Fruit fly (Drosophila melanogaster) whole organism, embryonic: Measurements from ENCODE around the gene Fife.

ENCODE experiments used
- B-H2 ChIP-seq: fragments of 200-800 bp; sonication (Bioruptor generic); optimal IDR thresholded peaks from 2 replicates; lab custom pipeline; 2018; ENCODE audit warnings: missing biosample characterization, mild to moderate bottlenecking, missing genetic modification characterization
- CG10209 ChIP-seq: fragments of 200-800 bp; sonication (Bioruptor generic); optimal IDR thresholded peaks from 3 replicates; lab custom pipeline; 2017; ENCODE audit warnings: missing biosample characterization, mild to moderate bottlenecking, missing genetic modification characterization, missing genetic modification reagents
- CG10366 ChIP-seq: fragments of 200-800 bp; sonication (Bioruptor generic); IDR thresholded peaks from 2 replicates; pipeline ENCODE4 v1.3.6; 2022; ENCODE audit warnings: missing biosample characterization, missing genetic modification characterization
- CG10431 ChIP-seq: fragments of 200-800 bp; sonication (Bioruptor generic); optimal IDR thresholded peaks from 3 replicates; lab custom pipeline; 2018; ENCODE audit warnings: missing biosample characterization, mild to moderate bottlenecking, missing genetic modification characterization
- CG11504 ChIP-seq: fragments of 200-800 bp; sonication (Bioruptor generic); optimal IDR thresholded peaks from 3 replicates; lab custom pipeline; 2019; ENCODE audit warnings: missing biosample characterization, mild to moderate bottlenecking, missing genetic modification characterization, moderate library complexity
- CG11723 ChIP-seq: fragments of 200-800 bp; sonication (Bioruptor generic); optimal IDR thresholded peaks from 2 replicates; lab custom pipeline; 2017; ENCODE audit warnings: missing biosample characterization, mild to moderate bottlenecking, missing genetic modification characterization
- CG12155 ChIP-seq: fragments of 200-800 bp; sonication (Bioruptor generic); optimal IDR thresholded peaks from 3 replicates; lab custom pipeline; 2016; ENCODE audit warnings: missing biosample characterization, missing genetic modification characterization
- CG13775 ChIP-seq: fragments of 200-800 bp; sonication (Bioruptor generic); optimal IDR thresholded peaks from 3 replicates; lab custom pipeline; 2017; ENCODE audit warnings: missing biosample characterization, mild to moderate bottlenecking, missing genetic modification characterization
- CG18476 ChIP-seq: fragments of 200-800 bp; sonication (Bioruptor generic); optimal IDR thresholded peaks from 2 replicates; lab custom pipeline; 2016; ENCODE audit warnings: missing biosample characterization, mild to moderate bottlenecking, missing genetic modification characterization
- CG18764 ChIP-seq: fragments of 200-800 bp; sonication (Bioruptor generic); optimal IDR thresholded peaks from 3 replicates; lab custom pipeline; 2016; ENCODE audit warnings: missing biosample characterization, missing genetic modification characterization
- CG2199 ChIP-seq: fragments of 200-800 bp; sonication (Bioruptor generic); IDR thresholded peaks from 3 replicates; pipeline ENCODE4 v1.3.6; 2022; ENCODE audit warnings: missing biosample characterization, missing genetic modification characterization
- CG3065 ChIP-seq: fragments of 200-800 bp; sonication (Bioruptor generic); optimal IDR thresholded peaks from 2 replicates; lab custom pipeline; 2016; ENCODE audit warnings: missing biosample characterization, missing genetic modification characterization
- CG34422 ChIP-seq: fragments of 200-800 bp; sonication (Bioruptor generic); IDR thresholded peaks from 3 replicates; pipeline ENCODE4 v1.3.6; 2022; ENCODE audit warnings: missing biosample characterization, missing genetic modification characterization
- CG3847 ChIP-seq: fragments of 200-800 bp; sonication (Bioruptor generic); IDR thresholded peaks from 2 replicates; pipeline ENCODE4 v1.3.6; 2022; ENCODE audit warnings: missing biosample characterization, missing genetic modification characterization
- CG3995 ChIP-seq: fragments of 200-800 bp; sonication (Bioruptor generic); optimal IDR thresholded peaks from 3 replicates; lab custom pipeline; 2016; ENCODE audit warnings: missing biosample characterization, missing genetic modification characterization
- CG4282 ChIP-seq: fragments of 200-800 bp; sonication (Bioruptor generic); optimal IDR thresholded peaks from 2 replicates; lab custom pipeline; 2016; ENCODE audit warnings: missing biosample characterization, missing genetic modification characterization
- CG6791 ChIP-seq: fragments of 200-800 bp; sonication (Bioruptor generic); IDR thresholded peaks from 3 replicates; pipeline ENCODE4 v1.3.6; 2022; ENCODE audit warnings: missing biosample characterization, missing genetic modification characterization; ENCODE audit not compliant: partially characterized antibody
- CG7357 ChIP-seq: fragments of 200-800 bp; sonication (Bioruptor generic); IDR thresholded peaks from 3 replicates; pipeline ENCODE4 v1.3.6; 2022; ENCODE audit warnings: missing biosample characterization, missing genetic modification characterization
- CG7556 ChIP-seq: fragments of 200-800 bp; sonication (Bioruptor generic); optimal IDR thresholded peaks from 2 replicates; lab custom pipeline; 2017; ENCODE audit warnings: missing biosample characterization, mild to moderate bottlenecking, missing genetic modification characterization
- CG7786 ChIP-seq: fragments of 200-800 bp; sonication (Bioruptor generic); optimal IDR thresholded peaks from 2 replicates; lab custom pipeline; 2016; ENCODE audit warnings: missing biosample characterization, missing genetic modification characterization
- CG7963 ChIP-seq: fragments of 200-800 bp; sonication (Bioruptor generic); IDR thresholded peaks from 3 replicates; pipeline ENCODE4 v1.3.6; 2022; ENCODE audit warnings: missing biosample characterization, missing genetic modification characterization; ENCODE audit not compliant: partially characterized antibody
- CG9215 ChIP-seq: fragments of 200-800 bp; sonication (Bioruptor generic); IDR thresholded peaks from 2 replicates; pipeline ENCODE4 v1.3.6; 2022; ENCODE audit warnings: missing biosample characterization, missing genetic modification characterization
- E2f1 ChIP-seq: fragments of 200-800 bp; sonication (Bioruptor generic); IDR thresholded peaks from 2 replicates; pipeline ENCODE4 v1.3.6; 2022; ENCODE audit warnings: missing biosample characterization, missing genetic modification characterization
- E2f2 ChIP-seq: fragments of 200-800 bp; sonication (Bioruptor generic); IDR thresholded peaks from 2 replicates; pipeline ENCODE4 v1.3.6; 2022; ENCODE audit warnings: missing biosample characterization, missing genetic modification characterization
- Fer3 ChIP-seq: fragments of 200-800 bp; sonication (Bioruptor generic); optimal IDR thresholded peaks from 2 replicates; lab custom pipeline; 2018; ENCODE audit warnings: missing biosample characterization, mild to moderate bottlenecking, missing genetic modification characterization, moderate library complexity
- Hr51 ChIP-seq, 2 experiments: fragments of 200-800 bp; sonication (Bioruptor generic); optimal IDR thresholded peaks; 2 replicates in 1 of 2; 3 replicates in 1 of 2; lab custom pipeline; 2016 to 2018; ENCODE audit warnings: missing biosample characterization in 2 of 2, missing genetic modification characterization in 2 of 2, mild to moderate bottlenecking in 1 of 2, moderate library complexity in 1 of 2
- Hr78 ChIP-seq, 2 experiments: fragments of 200-800 bp in 1 of 2; fragments of >200 bp in 1 of 2; sonication (Bioruptor generic) in 1 of 2; optimal IDR thresholded peaks; 2 replicates each; lab custom pipeline; 2017 to 2019; ENCODE audit warnings: missing biosample characterization in 2 of 2, missing genetic modification characterization in 2 of 2, mild to moderate bottlenecking in 1 of 2, moderate library complexity in 1 of 2
- Myb ChIP-seq: fragments of 200-800 bp; sonication (Bioruptor generic); optimal IDR thresholded peaks from 2 replicates; lab custom pipeline; 2016; ENCODE audit warnings: missing biosample characterization, missing genetic modification characterization
- Nf-YC ChIP-seq: fragments of 200-800 bp; optimal IDR thresholded peaks from 3 replicates; lab custom pipeline; 2019; ENCODE audit warnings: missing biosample characterization, mild to moderate bottlenecking, missing genetic modification characterization, moderate library complexity
- Tbp ChIP-seq: fragments of >200 bp; optimal IDR thresholded peaks from 2 replicates; lab custom pipeline; 2018; ENCODE audit warnings: missing biosample characterization, missing genetic modification characterization
- Trl ChIP-seq, 3 experiments: fragments of >200 bp in 2 of 3; fragments of 200-800 bp in 1 of 3; sonication (Bioruptor generic) in 1 of 3; optimal IDR thresholded peaks; 2 replicates in 1 of 3; 3 replicates in 2 of 3; lab custom pipeline; 2016 to 2017; ENCODE audit warnings: missing biosample characterization in 1 of 3, missing genetic modification characterization in 1 of 3
- Vsx1 ChIP-seq: fragments of 200-800 bp; sonication (Bioruptor generic); optimal IDR thresholded peaks from 2 replicates; lab custom pipeline; 2017; ENCODE audit warnings: missing biosample characterization, mild to moderate bottlenecking, missing genetic modification characterization, missing genetic modification reagents
- ac ChIP-seq: fragments of 200-800 bp; sonication (Bioruptor generic); optimal IDR thresholded peaks from 3 replicates; lab custom pipeline; 2017; ENCODE audit warnings: missing biosample characterization, mild to moderate bottlenecking, missing genetic modification characterization
- btn ChIP-seq: fragments of 200-800 bp; sonication (Bioruptor generic); optimal IDR thresholded peaks from 2 replicates; lab custom pipeline; 2016; ENCODE audit warnings: missing biosample characterization, missing genetic modification characterization
- chn ChIP-seq: fragments of 200-800 bp; sonication (Bioruptor generic); optimal IDR thresholded peaks from 2 replicates; lab custom pipeline; 2016; ENCODE audit warnings: missing biosample characterization, missing genetic modification characterization
- corto ChIP-seq: fragments of 200-800 bp; sonication (Bioruptor generic); optimal IDR thresholded peaks from 2 replicates; lab custom pipeline; 2016; ENCODE audit warnings: missing biosample characterization, mild to moderate bottlenecking, missing genetic modification characterization, moderate library complexity
- da ChIP-seq: fragments of 200-800 bp; sonication (Bioruptor generic); optimal IDR thresholded peaks from 2 replicates; lab custom pipeline; 2016; ENCODE audit warnings: missing biosample characterization, missing genetic modification characterization
- exex ChIP-seq: fragments of 200-800 bp; sonication (Bioruptor generic); optimal IDR thresholded peaks from 4 replicates; lab custom pipeline; 2018; ENCODE audit warnings: missing biosample characterization, mild to moderate bottlenecking, missing genetic modification characterization, moderate library complexity
- eyg ChIP-seq: fragments of 200-800 bp; sonication (Bioruptor generic); optimal IDR thresholded peaks from 3 replicates; lab custom pipeline; 2016; ENCODE audit warnings: missing biosample characterization, missing genetic modification characterization
- fd102C ChIP-seq: fragments of 200-800 bp; sonication (Bioruptor generic); optimal IDR thresholded peaks from 2 replicates; lab custom pipeline; 2018; ENCODE audit warnings: missing biosample characterization, mild to moderate bottlenecking, missing genetic modification characterization, moderate library complexity
- kni ChIP-seq: fragments of 200-800 bp; sonication (Bioruptor generic); optimal IDR thresholded peaks from 3 replicates; lab custom pipeline; 2017; ENCODE audit warnings: mild to moderate bottlenecking, missing biosample characterization, missing genetic modification reagents, missing genetic modification characterization
- nerfin-1 ChIP-seq: fragments of 200-800 bp; sonication (Bioruptor generic); optimal IDR thresholded peaks from 3 replicates; lab custom pipeline; 2019; ENCODE audit warnings: missing biosample characterization, mild to moderate bottlenecking, missing genetic modification characterization, moderate library complexity
- pan ChIP-seq, 4 experiments: fragments of >200 bp in 3 of 4; fragments of 200-800 bp in 1 of 4; sonication (Bioruptor generic) in 1 of 4; optimal IDR thresholded peaks in 3 of 4; IDR thresholded peaks in 1 of 4; 2 replicates each; pipeline versions ENCODE4 v1.3.6 to Lab custom; 2017 to 2022; ENCODE audit warnings: missing biosample characterization in 2 of 4, missing genetic modification characterization in 2 of 4, mixed read lengths in 1 of 4
- scrt ChIP-seq: fragments of 200-800 bp; sonication (Bioruptor generic); optimal IDR thresholded peaks from 2 replicates; lab custom pipeline; 2018; ENCODE audit warnings: missing biosample characterization, mild to moderate bottlenecking, missing genetic modification characterization, moderate library complexity
- sens ChIP-seq: fragments of 200-800 bp; sonication (Bioruptor generic); peaks from one replicate; lab custom pipeline; 2016; ENCODE audit warnings: missing biosample characterization, missing genetic modification characterization
- ssp ChIP-seq: fragments of 200-800 bp; sonication (Bioruptor generic); IDR thresholded peaks from 2 replicates; pipeline ENCODE4 v1.3.6; 2022; ENCODE audit warnings: missing biosample characterization, missing genetic modification characterization
- tup ChIP-seq: fragments of 200-800 bp; sonication (Bioruptor generic); optimal IDR thresholded peaks from 2 replicates; lab custom pipeline; 2016; ENCODE audit warnings: missing biosample characterization, mild to moderate bottlenecking, missing genetic modification characterization, moderate library complexity
- twi ChIP-seq: fragments of 200-800 bp; optimal IDR thresholded peaks from 2 replicates; lab custom pipeline; 2019; ENCODE audit warnings: missing biosample characterization, mild to moderate bottlenecking, missing genetic modification characterization, moderate library complexity
- unpg ChIP-seq: fragments of 200-800 bp; sonication (Bioruptor generic); optimal IDR thresholded peaks from 3 replicates; lab custom pipeline; 2018; ENCODE audit warnings: missing biosample characterization, mild to moderate bottlenecking, missing genetic modification characterization, moderate library complexity

The Fife gene

DNA sequence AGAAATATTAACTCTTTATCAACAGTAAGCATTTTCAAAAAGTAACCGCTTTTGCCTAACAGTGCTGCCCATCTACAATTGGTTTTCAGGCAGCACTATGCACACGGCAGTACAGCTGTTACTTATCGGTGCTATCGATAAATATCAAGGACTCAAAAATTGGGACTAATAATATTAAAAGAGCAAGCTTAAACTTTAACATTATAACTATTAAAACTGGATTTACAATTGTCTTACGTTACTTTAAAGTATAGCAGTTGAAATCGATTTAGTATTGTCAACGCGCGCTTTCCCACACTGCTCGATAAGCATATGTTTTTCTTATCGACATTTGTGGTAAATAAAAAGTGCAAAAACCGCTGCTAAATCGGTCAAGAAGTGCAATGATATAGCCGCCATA, 80.1 kb downstream of the Fife start, which contains the start of the genes CG42245 and MEP-1 (continued):
- TF ChIP-seq CG7963 (0 out of 3 replicates have a peak, but pooled peaks have one; percentile 14), CG3065 (GFP tag; lab: Kevin White, UChicago) (peak; percentile 22), unpg (GFP tag; lab: Kevin White, UChicago) (peak; percentile 47), Tbp (GFP tag; lab: Kevin White, UChicago) (no peak), Hr78 (GFP tag; optimal IDR thresholded peaks at IDR 0.05; lab: Kevin White, UChicago) (no peak), exex (peak; percentile 33), da (GFP tag; lab: Kevin White, UChicago) (no peak), ssp (GFP tag; lab: Robert Waterston, UW) (no peak), kni (GFP tag; lab: Kevin White, UChicago) (no peak), CG13775 (GFP tag; lab: Kevin White, UChicago) (peak; percentile 53), CG10209 (GFP tag; lab: Kevin White, UChicago) (peak; percentile 17), corto (peak; percentile 20), CG7556 (GFP tag; lab: Kevin White, UChicago) (peak; percentile 11), eyg (no peak), Trl (optimal IDR thresholded peaks at IDR 0.05; lab: Kevin White, UChicago) (no peak), Trl (GFP tag; optimal IDR thresholded peaks at IDR 0.05; lab: Kevin White, UChicago) (peak; percentile 52), CG10366 (no peak), CG3847 (peak; percentile 71), Myb (GFP tag; lab: Kevin White, UChicago) (peak; percentile 97), E2f1 (GFP tag; lab: Robert Waterston, UW) (no peak), CG6791 (GFP tag; lab: Robert Waterston, UW) (peak; percentile 71), CG11504 (peak; percentile 66), CG12155 (GFP tag; lab: Kevin White, UChicago) (peak; percentile 56), pan (optimal IDR thresholded peaks at IDR 0.05; lab: Kevin White, UChicago) (no peak), pan (GFP tag; optimal IDR thresholded peaks at IDR 0.05 in 1 of 2, IDR thresholded peaks at IDR 0.05 in 1 of 2) (peak in 1 of 2 experiments; percentile 21), btn (GFP tag; lab: Kevin White, UChicago) (no peak), CG18476 (peak; percentile 42), CG9215 (GFP tag; lab: Robert Waterston, UW) (no peak), CG7786 (GFP tag; lab: Kevin White, UChicago) (peak; percentile 44), CG7357 (GFP tag; lab: Robert Waterston, UW) (no peak), Fer3 (peak; percentile 19), chn (GFP tag; lab: Kevin White, UChicago) (peak; percentile 71), CG10431 (GFP tag; lab: Kevin White, UChicago) (peak; percentile 8), B-H2 (peak; percentile 30), CG3995 (GFP tag; lab: Kevin White, UChicago) (peak; percentile 34), sens (GFP tag; lab: Kevin White, UChicago) (peak; percentile 92), CG34422 (GFP tag; lab: Robert Waterston, UW) (peak; percentile 60; the same call in 1 of the 3 replicates), Hr51 (GFP tag; optimal IDR thresholded peaks at IDR 0.05; lab: Kevin White, UChicago) (peak; percentile 26 to 55), Vsx1 (GFP tag; lab: Kevin White, UChicago) (no peak), ac (GFP tag; lab: Kevin White, UChicago) (no peak), CG11723 (GFP tag; lab: Kevin White, UChicago) (peak; percentile 42), CG18764 (GFP tag; lab: Kevin White, UChicago) (peak; percentile 38), twi (peak; percentile 58), scrt (GFP tag; lab: Kevin White, UChicago) (peak; percentile 2), E2f2 (GFP tag; lab: Robert Waterston, UW) (peak; percentile 82), CG2199 (GFP tag; lab: Robert Waterston, UW) (no peak), tup (peak; percentile 52), CG4282 (no peak), nerfin-1 (tag; lab: Kevin White, UChicago) (peak; percentile 24), fd102C (no peak), Nf-YC (no peak)
